Fruit fly (Drosophila melanogaster): ENCODE results near the gene Prosbeta3.

Gene Prosbeta3

DNA sequence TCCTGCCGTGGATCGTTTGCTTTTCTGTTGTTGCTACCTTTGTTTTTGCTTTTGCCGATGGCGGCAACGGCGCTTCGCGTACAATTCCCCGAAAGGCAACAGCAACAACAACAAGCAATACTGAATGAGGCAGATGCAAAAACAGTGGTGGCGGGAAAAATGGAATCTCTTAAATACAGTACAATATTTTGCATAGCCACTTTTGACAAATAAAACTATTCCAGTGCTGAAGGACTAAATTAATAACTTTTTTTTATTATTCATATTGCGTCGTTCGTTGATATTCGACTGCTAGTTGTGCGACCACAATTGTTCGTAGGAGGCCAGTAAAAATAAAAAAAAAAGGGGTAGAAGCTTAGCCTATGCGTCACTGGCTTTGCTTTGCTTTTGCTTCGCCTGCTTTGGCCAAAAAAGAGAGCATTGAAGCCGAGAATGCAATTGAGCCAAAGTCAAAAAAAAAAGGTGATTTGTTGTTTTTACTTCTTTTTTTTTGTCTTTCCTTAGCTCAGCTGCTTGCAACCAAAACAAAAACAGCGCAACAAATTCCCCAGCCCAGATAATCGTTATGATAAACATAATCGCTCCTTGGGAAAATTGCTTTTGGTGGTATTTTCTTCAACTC is 25.9 kb upstream of the Prosbeta3 start (continued):
- peak; percentile 90 for TF ChIP-seq ken (GFP tag; IDR thresholded peaks at IDR 0.05)
- TF ChIP-seq vfl (GFP tag; optimal IDR thresholded peaks at IDR 0.05): peak; percentile 80
- peak; percentile 85 for TF ChIP-seq CG17568 (GFP tag; optimal IDR thresholded peaks at IDR 0.05)
- TF ChIP-seq disco-r (GFP tag; optimal IDR thresholded peaks at IDR 0.05): peak; percentile 77
- peak in 1 of 2 experiments; percentile 46 for TF ChIP-seq Hr78 (GFP tag; optimal IDR thresholded peaks at IDR 0.05)
- peak; percentile 90 for TF ChIP-seq Atf6 (GFP tag; IDR thresholded peaks at IDR 0.05)
- TF ChIP-seq CG1603 (tag; optimal IDR thresholded peaks at IDR 0.05): peak; percentile 83
- TF ChIP-seq gcm2 (GFP tag; optimal IDR thresholded peaks at IDR 0.05): peak; percentile 85
- TF ChIP-seq exex (tag; optimal IDR thresholded peaks at IDR 0.05): peak; percentile 39
- TF ChIP-seq ATbp (GFP tag; optimal IDR thresholded peaks at IDR 0.05): peak; percentile 92
- TF ChIP-seq Sry-β (GFP tag; optimal IDR thresholded peaks at IDR 0.05): peak; percentile 32
- TF ChIP-seq Doc3 (GFP tag; IDR thresholded peaks at IDR 0.05; ENCODE audit: partially characterized antibody): no peak
- no peak for TF ChIP-seq pita (GFP tag; optimal IDR thresholded peaks at IDR 0.05)
- TF ChIP-seq Bgb (GFP tag; IDR thresholded peaks at IDR 0.05; ENCODE audit: partially characterized antibody): no peak
- peak; percentile 50 for TF ChIP-seq Adf1 (GFP tag; IDR thresholded peaks at IDR 0.05)
- TF ChIP-seq Ets65A (GFP tag): peak; percentile 85
- no peak for TF ChIP-seq CG42726 (GFP tag; IDR thresholded peaks at IDR 0.05; ENCODE audit: partially characterized antibody)
- TF ChIP-seq CrebB (tag; optimal IDR thresholded peaks at IDR 0.05): peak; percentile 74
- TF ChIP-seq lab (GFP tag; optimal IDR thresholded peaks at IDR 0.05): peak; percentile 95
- TF ChIP-seq chm (GFP tag; IDR thresholded peaks at IDR 0.05): peak; percentile 88
- TF ChIP-seq CG11723 (GFP tag; optimal IDR thresholded peaks at IDR 0.05): peak; percentile 71
- TF ChIP-seq CG1529 (GFP tag; optimal IDR thresholded peaks at IDR 0.05): peak; percentile 87
- peak; percentile 88 for TF ChIP-seq CG7372 (GFP tag; IDR thresholded peaks at IDR 0.05)
- TF ChIP-seq oc (tag; optimal IDR thresholded peaks at IDR 0.05): peak; percentile 92
- TF ChIP-seq Deaf1 (tag; optimal IDR thresholded peaks at IDR 0.05): peak; percentile 79
- peak; percentile 93 for TF ChIP-seq dysf (GFP tag; IDR thresholded peaks at IDR 0.05)
- peak; percentile 84 for TF ChIP-seq CG17385 (GFP tag; optimal IDR thresholded peaks at IDR 0.05)
- peak; percentile 92 for TF ChIP-seq ttk (GFP tag; IDR thresholded peaks at IDR 0.05)
- peak; percentile 81 for TF ChIP-seq CG10654 (GFP tag; optimal IDR thresholded peaks at IDR 0.05)
- peak; percentile 83 for TF ChIP-seq CG12769 (tag; optimal IDR thresholded peaks at IDR 0.05)
- TF ChIP-seq dmrt99B (tag; optimal IDR thresholded peaks at IDR 0.05): peak; percentile 93
- peak; percentile 85 for TF ChIP-seq ems (GFP tag; optimal IDR thresholded peaks at IDR 0.05)
- TF ChIP-seq CG16815 (GFP tag; optimal IDR thresholded peaks at IDR 0.05): peak; percentile 57
- peak; percentile 94 for TF ChIP-seq Ptx1 (GFP tag; IDR thresholded peaks at IDR 0.05)
- TF ChIP-seq gem (tag; optimal IDR thresholded peaks at IDR 0.05): peak; percentile 91
- TF ChIP-seq scrt (GFP tag; optimal IDR thresholded peaks at IDR 0.05): peak; percentile 73
- peak; percentile 63 for TF ChIP-seq CG10462 (GFP tag; optimal IDR thresholded peaks at IDR 0.05)
- TF ChIP-seq Max (GFP tag; optimal IDR thresholded peaks at IDR 0.05): peak; percentile 77
- TF ChIP-seq tin (GFP tag; optimal IDR thresholded peaks at IDR 0.05): peak; percentile 86
- peak; percentile 77 for TF ChIP-seq CG3407 (GFP tag; optimal IDR thresholded peaks at IDR 0.05)
- TF ChIP-seq CG6254 (GFP tag; optimal IDR thresholded peaks at IDR 0.05): peak; percentile 82
- peak; percentile 68 for TF ChIP-seq Six4 (GFP tag; optimal IDR thresholded peaks at IDR 0.05)
- peak; percentile 83 for TF ChIP-seq CG8388 (GFP tag; optimal IDR thresholded peaks at IDR 0.05)
- TF ChIP-seq CG5953 (GFP tag; IDR thresholded peaks at IDR 0.05): peak; percentile 93
- no peak for TF ChIP-seq Gsc (GFP tag; IDR thresholded peaks at IDR 0.05)
- TF ChIP-seq CG10209 (GFP tag; optimal IDR thresholded peaks at IDR 0.05): peak; percentile 85
- peak; percentile 83 for TF ChIP-seq sens-2 (GFP tag; IDR thresholded peaks at IDR 0.05)
- TF ChIP-seq CG12391 (tag; optimal IDR thresholded peaks at IDR 0.05): peak; percentile 89
- TF ChIP-seq cg (GFP tag; optimal IDR thresholded peaks at IDR 0.05): no peak

Data from whole organism, embryonic.